Comparison of ENCODE assay signal across 6 fruit fly cellular contexts in genomic region chr3R:13874866-13875417, dm6.
TF ChIP-seq lines count a peak whose summit lies in the region.

Gene E5, minus strand, starts transcription at chr3R:13874916.

- no peak for TF ChIP-seq CTCF in whole organism, embryonic (GFP tag; optimal IDR thresholded peaks at IDR 0.05; lab: Kevin White, UChicago)

TF ChIP-seq in whole organism, 6 proteins besides CTCF, POLR2A, EP300 and RAD21:
- peak; percentile 72 for TF ChIP-seq Dll (optimal IDR thresholded peaks at IDR 0.05; lab: Kevin White, UChicago)
- peak; percentile 92 for TF ChIP-seq CG8478 (optimal IDR thresholded peaks at IDR 0.05; lab: Kevin White, UChicago)
- no peak for TF ChIP-seq EcR (GFP tag; optimal IDR thresholded peaks at IDR 0.05; lab: Kevin White, UChicago)

TF ChIP-seq in whole organism, adult, 20 proteins besides CTCF, POLR2A, EP300 and RAD21:
- no peak for TF ChIP-seq bab1 (GFP tag; optimal IDR thresholded peaks at IDR 0.05; lab: Kevin White, UChicago)
- no peak for TF ChIP-seq CG14711 (tag; optimal IDR thresholded peaks at IDR 0.05; lab: Kevin White, UChicago)
- TF ChIP-seq tj (GFP tag; optimal IDR thresholded peaks at IDR 0.05; lab: Kevin White, UChicago), result no peak
- no peak for TF ChIP-seq cic (GFP tag; optimal IDR thresholded peaks at IDR 0.05; lab: Kevin White, UChicago)
- TF ChIP-seq CG12768 (GFP tag; optimal IDR thresholded peaks at IDR 0.05; lab: Kevin White, UChicago), result no peak
- TF ChIP-seq pad (GFP tag; optimal IDR thresholded peaks at IDR 0.05; lab: Kevin White, UChicago), result peak; percentile 90

TF ChIP-seq in whole organism, embryonic, 481 proteins besides CTCF, POLR2A, EP300 and RAD21 (continues in another document):
- no peak for TF ChIP-seq CG12391 (tag; optimal IDR thresholded peaks at IDR 0.05; lab: Kevin White, UChicago)
- TF ChIP-seq rib (GFP tag; IDR thresholded peaks at IDR 0.05; lab: Robert Waterston, UW), result peak; percentile 64; the same call in 1 of the 2 replicates
- peak; percentile 75 for TF ChIP-seq Adf1 (GFP tag; IDR thresholded peaks at IDR 0.05; lab: Robert Waterston, UW)
- TF ChIP-seq ara (GFP tag; IDR thresholded peaks at IDR 0.05; lab: Robert Waterston, UW), result no peak
- peak; percentile 99 for TF ChIP-seq CG10321 (GFP tag; IDR thresholded peaks at IDR 0.05; lab: Robert Waterston, UW)
- TF ChIP-seq nmo (GFP tag; optimal IDR thresholded peaks at IDR 0.05; lab: Kevin White, UChicago), result peak; percentile 3
- no peak for TF ChIP-seq CG15269 (tag; optimal IDR thresholded peaks at IDR 0.05; lab: Kevin White, UChicago)
- no peak for TF ChIP-seq ro (GFP tag; IDR thresholded peaks at IDR 0.05; lab: Robert Waterston, UW)
- no peak for TF ChIP-seq danr (GFP tag; IDR thresholded peaks at IDR 0.05; lab: Robert Waterston, UW)
- no peak for TF ChIP-seq nom (GFP tag; optimal IDR thresholded peaks at IDR 0.05; lab: Kevin White, UChicago)
- TF ChIP-seq Atf6 (GFP tag; IDR thresholded peaks at IDR 0.05; lab: Robert Waterston, UW), result no peak
- no peak for TF ChIP-seq CG3838 (GFP tag; optimal IDR thresholded peaks at IDR 0.05; lab: Kevin White, UChicago)
- TF ChIP-seq CG13624 (GFP tag; optimal IDR thresholded peaks at IDR 0.05; lab: Kevin White, UChicago), result no peak
- TF ChIP-seq CG17568 (GFP tag; optimal IDR thresholded peaks at IDR 0.05; lab: Kevin White, UChicago), result no peak
- no peak for TF ChIP-seq CG5180 (GFP tag; optimal IDR thresholded peaks at IDR 0.05; lab: Kevin White, UChicago)
- no peak for TF ChIP-seq Tbp (GFP tag; optimal IDR thresholded peaks at IDR 0.05; lab: Kevin White, UChicago)
- no peak for TF ChIP-seq CG16863 (GFP tag; optimal IDR thresholded peaks at IDR 0.05; lab: Kevin White, UChicago)
- no peak; the same call in 1 of the 2 replicates for TF ChIP-seq E2f2 (GFP tag; IDR thresholded peaks at IDR 0.05; lab: Robert Waterston, UW)
- no peak for TF ChIP-seq dm (GFP tag; optimal IDR thresholded peaks at IDR 0.05; lab: Kevin White, UChicago)
- TF ChIP-seq CG30020 (tag; optimal IDR thresholded peaks at IDR 0.05; lab: Kevin White, UChicago), result no peak
- TF ChIP-seq CG1832 (GFP tag; optimal IDR thresholded peaks at IDR 0.05; lab: Kevin White, UChicago), result peak; percentile 98
- no peak for TF ChIP-seq fd96Cb (tag; optimal IDR thresholded peaks at IDR 0.05; lab: Kevin White, UChicago)

TF ChIP-seq in whole organism, prepupa, 60 proteins besides CTCF, POLR2A, EP300 and RAD21:
- TF ChIP-seq CG15336 (GFP tag; IDR thresholded peaks at IDR 0.05; lab: Robert Waterston, UW) (0 out of 2 replicates have a peak, but pooled peaks have one; percentile 7), Eip78C (GFP tag; lab: Kevin White, UChicago) (peak; percentile 63), CG6854 (GFP tag; optimal IDR thresholded peaks at IDR 0.05; lab: Kevin White, UChicago) (peak; percentile 42), eg (GFP tag; IDR thresholded peaks at IDR 0.05; lab: Robert Waterston, UW) (no peak), Sox14 (GFP tag; optimal IDR thresholded peaks at IDR 0.05; lab: Kevin White, UChicago) (no peak)

TF ChIP-seq in whole organism, pupa, 21 proteins besides CTCF, POLR2A, EP300 and RAD21:
- TF ChIP-seq fd96Ca (GFP tag; IDR thresholded peaks at IDR 0.05; lab: Robert Waterston, UW) (peak; percentile 51; the same call in 1 of the 3 replicates), Ets98B (GFP tag; IDR thresholded peaks at IDR 0.05; lab: Robert Waterston, UW) (0 out of 2 replicates have a peak, but pooled peaks have one; percentile 24), CG4496 (GFP tag; IDR thresholded peaks at IDR 0.05; lab: Robert Waterston, UW) (peak; percentile 48; the same call in 2 of the 3 replicates), CG9948 (tag; optimal IDR thresholded peaks at IDR 0.05; lab: Kevin White, UChicago) (no peak), CG10348 (GFP tag; IDR thresholded peaks at IDR 0.05; lab: Robert Waterston, UW) (no peak), CG15710 (tag; optimal IDR thresholded peaks at IDR 0.05; lab: Kevin White, UChicago) (no peak), CG8159 (tag; optimal IDR thresholded peaks at IDR 0.05; lab: Kevin White, UChicago) (no peak)

TF ChIP-seq in whole organism, wandering third instar larva, 38 proteins besides CTCF, POLR2A, EP300 and RAD21:
- TF ChIP-seq dl (GFP tag; optimal IDR thresholded peaks at IDR 0.05; lab: Kevin White, UChicago; ENCODE audit: insufficient read depth in 1 of 2, partially characterized antibody in 2 of 2), result peak; percentile 75 to 85
- no peak for TF ChIP-seq CG9705 (GFP tag; optimal IDR thresholded peaks at IDR 0.05; lab: Kevin White, UChicago)
- TF ChIP-seq Dif (GFP tag; optimal IDR thresholded peaks at IDR 0.05; lab: Kevin White, UChicago; ENCODE audit: partially characterized antibody), result peak; percentile 74
- TF ChIP-seq Rel (GFP tag; optimal IDR thresholded peaks at IDR 0.05; lab: Kevin White, UChicago), result no peak
- no peak for TF ChIP-seq Rel (tag; optimal IDR thresholded peaks at IDR 0.05; lab: Kevin White, UChicago)
- TF ChIP-seq Vsx2 (GFP tag; optimal IDR thresholded peaks at IDR 0.05; lab: Kevin White, UChicago; ENCODE audit: partially characterized antibody), result peak; percentile 91
TF ChIP-seq in whole organism, wandering third instar larva: peak in this region for 3.
